Worm (Caenorhabditis elegans): ENCODE data around the gene slc-17.2.
"Not testable (repeated sequence)": the region's sequence is repeated elsewhere in the genome, so short reads cannot be mapped to it uniquely, and the experiment has no call there.

Gene slc-17.2

DNA sequence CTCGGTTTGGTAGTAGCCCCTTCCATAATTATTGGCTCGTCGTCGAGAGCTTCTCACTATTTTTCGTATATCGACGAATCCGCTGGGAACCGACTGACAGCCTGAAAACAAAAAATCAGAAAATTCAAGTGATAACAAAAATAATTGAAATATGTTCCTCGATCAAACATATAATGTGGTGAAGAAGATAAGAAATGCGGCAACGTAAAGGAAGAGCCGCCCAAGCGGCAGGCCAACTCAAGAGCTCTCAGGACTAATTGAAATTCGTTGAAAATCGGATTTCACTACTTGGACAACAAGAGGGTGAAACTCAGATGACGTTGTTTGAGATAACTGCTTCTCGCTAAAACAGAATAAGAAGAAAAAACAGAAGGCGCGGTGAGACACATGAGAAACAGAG, at the start of gene slc-17.2:
Gene slc-17.2 (minus strand): TSS at position 101 of the 400 bp plus-strand sequence.
- TF ChIP-seq nhr-23 (tag; optimal IDR thresholded peaks at IDR 0.05) (no peak), zag-1 (tag; optimal IDR thresholded peaks at IDR 0.05) (no peak), skn-1 (tag; optimal IDR thresholded peaks at IDR 0.05) (no peak), ceh-82 (tag; optimal IDR thresholded peaks at IDR 0.05) (no peak), fkh-10 (GFP tag; optimal IDR thresholded peaks at IDR 0.05) (peak; percentile 7), snpc-4 (tag; optimal IDR thresholded peaks at IDR 0.05) (no peak)

DNA sequence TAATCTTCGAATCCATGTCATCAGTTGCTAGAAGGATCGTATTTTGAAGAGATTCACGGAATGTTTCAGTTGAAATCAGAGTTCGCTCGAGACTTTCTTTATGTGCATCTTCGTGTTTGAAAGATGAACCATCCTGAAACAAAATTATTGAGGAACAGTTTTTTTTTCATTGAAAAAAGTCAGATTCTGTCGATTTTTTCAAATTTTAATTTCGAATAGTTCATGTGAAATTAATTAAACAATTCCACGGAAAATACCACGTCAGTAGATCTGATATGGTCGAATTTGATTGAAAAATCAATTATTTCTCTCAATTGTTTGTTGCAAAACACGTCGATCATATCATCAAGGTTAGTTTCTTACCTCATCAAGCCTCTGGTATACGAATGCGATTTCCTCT, 49.5 kb upstream of the slc-17.2 start, which contains the start of gene F54C8.1:
Gene F54C8.1 (plus strand): TSS at position 301 of the 400 bp plus-strand sequence.
- TF ChIP-seq ztf-11 (tag; optimal IDR thresholded peaks at IDR 0.05) (no peak), egl-27 (tag; optimal IDR thresholded peaks at IDR 0.05) (no peak), aly-2 (tag; optimal IDR thresholded peaks at IDR 0.05) (no peak), fkh-10 (GFP tag; optimal IDR thresholded peaks at IDR 0.05) (no peak)

DNA sequence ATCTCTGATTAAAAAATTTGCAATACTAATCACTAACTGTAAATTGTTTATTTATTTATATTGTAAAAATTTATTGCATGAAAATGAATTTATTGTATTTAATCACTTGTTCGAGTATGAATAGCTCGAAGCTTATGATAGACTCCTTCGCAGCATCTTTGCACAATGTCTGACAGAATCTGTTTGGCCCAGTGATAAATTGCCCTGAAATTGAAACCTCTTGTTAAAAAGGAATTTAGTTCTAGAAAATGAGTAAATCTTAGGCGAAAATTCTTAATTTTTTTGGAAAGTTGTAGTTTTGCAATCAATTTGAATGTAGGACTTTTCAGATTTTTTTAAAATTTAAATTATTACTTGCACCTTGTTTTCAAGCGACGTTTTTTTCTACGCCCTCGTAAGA, 45.1 kb upstream of the slc-17.2 start:
- no peak for TF ChIP-seq fkh-2 (tag; optimal IDR thresholded peaks at IDR 0.05)

DNA sequence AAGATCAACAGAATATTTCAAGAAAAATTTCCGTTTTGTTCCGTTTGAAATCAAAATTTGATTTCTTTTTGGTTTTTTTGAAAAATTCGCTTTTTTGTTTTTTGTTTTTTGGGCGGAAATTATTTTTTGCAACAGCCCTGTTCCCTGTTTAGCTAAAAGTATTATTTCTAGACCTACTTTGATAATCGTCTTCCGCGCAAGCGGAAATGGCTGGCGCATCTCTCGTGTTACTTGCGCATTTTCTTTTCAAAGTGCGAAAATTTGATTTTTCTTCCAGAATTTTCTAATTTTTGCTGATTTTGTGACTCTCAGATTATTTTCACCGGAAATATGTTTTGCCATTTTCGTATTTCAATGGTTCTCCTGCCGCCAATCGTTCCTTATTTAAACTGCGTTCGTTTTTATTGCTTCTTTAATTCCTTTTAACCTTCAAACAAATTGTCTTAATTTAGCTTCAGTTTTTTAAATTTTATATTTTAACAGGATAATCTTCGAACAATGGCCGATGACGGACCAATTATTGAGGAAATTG, 43.7 kb upstream of the slc-17.2 start, which contains the start of gene cpar-1:
Gene cpar-1 (plus strand): TSS at position 482 of the 532 bp plus-strand sequence.
- TF ChIP-seq mml-1 (tag; optimal IDR thresholded peaks at IDR 0.05) (no peak), nhr-67 (tag; optimal IDR thresholded peaks at IDR 0.05) (no peak), nfya-1 (tag; optimal IDR thresholded peaks at IDR 0.05; ENCODE audit: insufficient read depth) (no peak)

DNA sequence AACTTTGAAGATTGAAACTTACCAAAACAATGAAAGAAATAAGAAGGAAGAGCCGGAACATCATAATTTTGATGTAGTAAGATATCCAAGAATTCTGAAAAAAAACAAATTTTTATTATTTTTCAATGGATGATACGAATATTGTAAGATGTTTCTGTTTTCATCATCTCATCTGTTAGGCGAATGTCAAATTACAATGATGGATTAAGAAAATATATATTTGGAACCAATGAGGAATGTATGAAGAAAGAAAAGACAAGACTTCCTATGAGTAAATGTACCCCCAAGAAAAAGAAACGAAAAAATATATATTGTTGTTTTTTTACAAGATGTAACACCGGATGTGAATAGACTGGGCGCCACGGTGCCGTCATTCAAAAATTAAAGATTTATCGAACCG, 36.4 kb upstream of the slc-17.2 start, which contains the start of gene T26G10.5:
Gene T26G10.5 (minus strand): TSS at position 101 of the 400 bp plus-strand sequence.
- TF ChIP-seq nfya-1 (tag; optimal IDR thresholded peaks at IDR 0.05; ENCODE audit: insufficient read depth), result no peak
- no peak for TF ChIP-seq ceh-9 (tag; optimal IDR thresholded peaks at IDR 0.05)
- no peak for TF ChIP-seq elt-2 (tag; optimal IDR thresholded peaks at IDR 0.05)
- TF ChIP-seq nhr-12 (tag; optimal IDR thresholded peaks at IDR 0.05), result no peak
- no peak for TF ChIP-seq lin-15B (tag; optimal IDR thresholded peaks at IDR 0.05)
- no peak for TF ChIP-seq fkh-10 (GFP tag; optimal IDR thresholded peaks at IDR 0.05)
- no peak for TF ChIP-seq eor-1 (tag; optimal IDR thresholded peaks at IDR 0.05)
- TF ChIP-seq mdl-1 (tag; optimal IDR thresholded peaks at IDR 0.05), result no peak
- no peak for TF ChIP-seq unc-39 (tag; optimal IDR thresholded peaks at IDR 0.05)
- TF ChIP-seq egl-5 (tag; optimal IDR thresholded peaks at IDR 0.05), result no peak
- no peak for TF ChIP-seq ZK546.5 (tag; optimal IDR thresholded peaks at IDR 0.05)
- no peak for TF ChIP-seq unc-62 (GFP tag; optimal IDR thresholded peaks at IDR 0.05)
- no peak for TF ChIP-seq R02D3.7 (tag; optimal IDR thresholded peaks at IDR 0.05)
- no peak for TF ChIP-seq sea-2 (GFP tag; optimal IDR thresholded peaks at IDR 0.05)

DNA sequence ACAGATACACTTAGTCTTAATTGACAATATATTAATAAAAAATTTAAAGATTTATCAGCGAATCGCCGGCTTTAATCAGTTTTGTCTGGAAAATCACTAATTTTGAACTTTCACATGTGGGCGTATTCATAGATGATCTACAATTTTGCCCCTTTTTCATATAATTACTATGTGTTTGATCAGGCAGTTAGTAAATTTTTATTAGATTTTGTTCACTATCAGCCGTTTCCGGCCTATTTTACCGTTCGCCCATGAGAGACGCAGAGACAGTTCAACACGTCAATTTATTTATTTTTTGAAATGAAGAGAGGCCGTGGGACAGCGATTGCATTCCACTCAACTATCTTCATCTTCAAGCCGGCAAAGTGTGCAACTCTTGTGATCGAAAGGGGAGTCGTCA, 30.3 kb upstream of the slc-17.2 start, which contains the start of gene T26G10.4:
Gene T26G10.4 (plus strand): TSS at position 301 of the 400 bp plus-strand sequence.
- TF ChIP-seq unc-39 (tag; optimal IDR thresholded peaks at IDR 0.05); fkh-10 (GFP tag; optimal IDR thresholded peaks at IDR 0.05); skn-1 (tag; optimal IDR thresholded peaks at IDR 0.05): not testable (repeated sequence)

DNA sequence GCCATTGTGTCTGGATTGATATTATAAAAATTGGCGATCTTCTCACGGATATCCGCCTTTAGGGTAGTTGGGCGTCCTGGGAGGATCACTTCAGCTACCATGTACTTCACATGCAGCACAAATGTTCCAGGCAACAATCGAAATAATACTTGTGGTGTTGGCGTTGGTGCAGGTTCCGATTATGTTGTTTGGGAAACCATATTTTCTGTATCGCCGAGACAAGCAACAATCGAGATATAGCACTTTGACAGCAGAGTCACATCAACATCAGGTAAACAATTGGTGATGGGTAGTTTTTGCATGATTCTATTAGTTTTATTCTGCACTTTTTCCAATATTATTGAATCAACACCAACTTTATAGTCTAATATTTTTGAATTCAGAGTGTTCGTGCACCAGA, 23.4 kb upstream of the slc-17.2 start, which contains the start of gene T26G10.3:
Gene T26G10.3 (minus strand): TSS at position 101 of the 400 bp plus-strand sequence.
- TF ChIP-seq aly-2 (tag; optimal IDR thresholded peaks at IDR 0.05) (no peak), ceh-9 (tag; optimal IDR thresholded peaks at IDR 0.05) (no peak), elt-3 (tag; optimal IDR thresholded peaks at IDR 0.05) (no peak), nhr-43 (tag; optimal IDR thresholded peaks at IDR 0.05; ENCODE audit: poor library complexity, severe bottlenecking) (no peak), elt-1 (tag; optimal IDR thresholded peaks at IDR 0.05) (no peak), elt-2 (tag; optimal IDR thresholded peaks at IDR 0.05) (no peak), tbx-2 (tag; optimal IDR thresholded peaks at IDR 0.05) (no peak), nhr-11 (tag; optimal IDR thresholded peaks at IDR 0.05) (no peak), egl-5 (tag; optimal IDR thresholded peaks at IDR 0.05) (no peak), ceh-28 (tag; optimal IDR thresholded peaks at IDR 0.05) (no peak), snpc-4 (tag; optimal IDR thresholded peaks at IDR 0.05) (no peak), lin-15B (tag; optimal IDR thresholded peaks at IDR 0.05) (no peak), pqm-1 (tag; optimal IDR thresholded peaks at IDR 0.05) (no peak), R02D3.7 (tag; optimal IDR thresholded peaks at IDR 0.05) (no peak), ceh-82 (tag; optimal IDR thresholded peaks at IDR 0.05) (no peak), ztf-11 (tag; optimal IDR thresholded peaks at IDR 0.05) (no peak), ztf-4 (tag; optimal IDR thresholded peaks at IDR 0.05) (no peak), nhr-25 (tag; optimal IDR thresholded peaks at IDR 0.05) (no peak), pha-4 (tag; optimal IDR thresholded peaks at IDR 0.05) (no peak)

Measured in whole organism, L3 larva.